Fruit fly (Drosophila melanogaster): Measurements from ENCODE around the gene CG11722.

Gene CG11722

dm6 chr3R:10082549-10083075, 37.3 kb upstream of the CG11722 start:
- TF ChIP-seq Dll (optimal IDR thresholded peaks at IDR 0.05), result no peak
- no peak for TF ChIP-seq psq (optimal IDR thresholded peaks at IDR 0.05)
- no peak for TF ChIP-seq usp (GFP tag; optimal IDR thresholded peaks at IDR 0.05)
- TF ChIP-seq pan (optimal IDR thresholded peaks at IDR 0.05), result no peak
- TF ChIP-seq CG8478 (optimal IDR thresholded peaks at IDR 0.05), result no peak
- no peak for TF ChIP-seq EcR (GFP tag; optimal IDR thresholded peaks at IDR 0.05)

dm6 chr3R:10081469-10082111, 36.2 kb upstream of the CG11722 start:
- TF ChIP-seq EcR (GFP tag; optimal IDR thresholded peaks at IDR 0.05) (no peak), psq (optimal IDR thresholded peaks at IDR 0.05) (no peak), Dll (optimal IDR thresholded peaks at IDR 0.05) (no peak), CG8478 (optimal IDR thresholded peaks at IDR 0.05) (no peak), pan (optimal IDR thresholded peaks at IDR 0.05) (no peak), usp (GFP tag; optimal IDR thresholded peaks at IDR 0.05) (no peak)

dm6 chr3R:10080699-10081098, 35.4 kb upstream of the CG11722 start:
- no peak for TF ChIP-seq Dll (optimal IDR thresholded peaks at IDR 0.05)
- TF ChIP-seq CG8478 (optimal IDR thresholded peaks at IDR 0.05), result no peak
- TF ChIP-seq usp (GFP tag; optimal IDR thresholded peaks at IDR 0.05), result no peak
- TF ChIP-seq pan (optimal IDR thresholded peaks at IDR 0.05), result no peak
- no peak for TF ChIP-seq EcR (GFP tag; optimal IDR thresholded peaks at IDR 0.05)
- TF ChIP-seq psq (optimal IDR thresholded peaks at IDR 0.05), result no peak

- peak; percentile 19 for TF ChIP-seq CG8478 (optimal IDR thresholded peaks at IDR 0.05)
- no peak for TF ChIP-seq psq (optimal IDR thresholded peaks at IDR 0.05)
- no peak for TF ChIP-seq usp (GFP tag; optimal IDR thresholded peaks at IDR 0.05)
Measured at dm6 chr3R:10079267-10079987, 34.1 kb upstream of the CG11722 start.

dm6 chr3R:10078468-10079143, 33.3 kb upstream of the CG11722 start:
- no peak for TF ChIP-seq pan (optimal IDR thresholded peaks at IDR 0.05)
- TF ChIP-seq CG8478 (optimal IDR thresholded peaks at IDR 0.05), result no peak
- no peak for TF ChIP-seq usp (GFP tag; optimal IDR thresholded peaks at IDR 0.05)
- no peak for TF ChIP-seq EcR (GFP tag; optimal IDR thresholded peaks at IDR 0.05)
- no peak for TF ChIP-seq Dll (optimal IDR thresholded peaks at IDR 0.05)
- TF ChIP-seq psq (optimal IDR thresholded peaks at IDR 0.05), result no peak

dm6 chr3R:10076665-10077064, 31.3 kb upstream of the CG11722 start:
- TF ChIP-seq CG8478 (optimal IDR thresholded peaks at IDR 0.05) (no peak), psq (optimal IDR thresholded peaks at IDR 0.05) (no peak), EcR (GFP tag; optimal IDR thresholded peaks at IDR 0.05) (no peak), Dll (optimal IDR thresholded peaks at IDR 0.05) (no peak), pan (optimal IDR thresholded peaks at IDR 0.05) (no peak)

- no peak for TF ChIP-seq psq (optimal IDR thresholded peaks at IDR 0.05)
- no peak for TF ChIP-seq Dll (optimal IDR thresholded peaks at IDR 0.05)
- TF ChIP-seq CG8478 (optimal IDR thresholded peaks at IDR 0.05), result no peak
- no peak for TF ChIP-seq EcR (GFP tag; optimal IDR thresholded peaks at IDR 0.05)
- no peak for TF ChIP-seq usp (GFP tag; optimal IDR thresholded peaks at IDR 0.05)
- no peak for TF ChIP-seq pan (optimal IDR thresholded peaks at IDR 0.05)
Measured at dm6 chr3R:10075323-10075788, 30.0 kb upstream of the CG11722 start, which contains the start of gene Alp13. TSS of gene Alp13 (minus strand) at chr3R:10075373.

dm6 chr3R:10070817-10071216, 25.5 kb upstream of the CG11722 start, which contains the start of gene nerfin-2:
TSS of gene nerfin-2 (plus strand) at chr3R:10071117.
- TF ChIP-seq psq (optimal IDR thresholded peaks at IDR 0.05) (no peak), usp (GFP tag; optimal IDR thresholded peaks at IDR 0.05) (no peak), pan (optimal IDR thresholded peaks at IDR 0.05) (no peak), Dll (optimal IDR thresholded peaks at IDR 0.05) (no peak), CG8478 (optimal IDR thresholded peaks at IDR 0.05) (no peak), EcR (GFP tag; optimal IDR thresholded peaks at IDR 0.05) (no peak)

dm6 chr3R:10070195-10070594, 24.9 kb upstream of the CG11722 start:
- no peak for TF ChIP-seq pan (optimal IDR thresholded peaks at IDR 0.05)
- TF ChIP-seq EcR (GFP tag; optimal IDR thresholded peaks at IDR 0.05), result no peak
- no peak for TF ChIP-seq Dll (optimal IDR thresholded peaks at IDR 0.05)
- TF ChIP-seq usp (GFP tag; optimal IDR thresholded peaks at IDR 0.05), result no peak
- TF ChIP-seq CG8478 (optimal IDR thresholded peaks at IDR 0.05), result no peak
- TF ChIP-seq psq (optimal IDR thresholded peaks at IDR 0.05), result no peak

- no peak for TF ChIP-seq EcR (GFP tag; optimal IDR thresholded peaks at IDR 0.05)
- TF ChIP-seq psq (optimal IDR thresholded peaks at IDR 0.05), result no peak
- TF ChIP-seq Dll (optimal IDR thresholded peaks at IDR 0.05), result no peak
- no peak for TF ChIP-seq pan (optimal IDR thresholded peaks at IDR 0.05)
- no peak for TF ChIP-seq usp (GFP tag; optimal IDR thresholded peaks at IDR 0.05)
- no peak for TF ChIP-seq CG8478 (optimal IDR thresholded peaks at IDR 0.05)
Measured at dm6 chr3R:10068780-10069179, 23.4 kb upstream of the CG11722 start.

dm6 chr3R:10067605-10068004, 22.3 kb upstream of the CG11722 start, which contains the start of gene CG33784:
TSS of gene CG33784 (plus strand) at chr3R:10067905.
- no peak for TF ChIP-seq Dll (optimal IDR thresholded peaks at IDR 0.05)
- TF ChIP-seq CG8478 (optimal IDR thresholded peaks at IDR 0.05), result no peak
- no peak for TF ChIP-seq pan (optimal IDR thresholded peaks at IDR 0.05)
- no peak for TF ChIP-seq usp (GFP tag; optimal IDR thresholded peaks at IDR 0.05)
- no peak for TF ChIP-seq psq (optimal IDR thresholded peaks at IDR 0.05)
- TF ChIP-seq EcR (GFP tag; optimal IDR thresholded peaks at IDR 0.05), result no peak
